Worm (Caenorhabditis elegans): ENCODE results near the gene aat-3.

Gene aat-3

DNA sequence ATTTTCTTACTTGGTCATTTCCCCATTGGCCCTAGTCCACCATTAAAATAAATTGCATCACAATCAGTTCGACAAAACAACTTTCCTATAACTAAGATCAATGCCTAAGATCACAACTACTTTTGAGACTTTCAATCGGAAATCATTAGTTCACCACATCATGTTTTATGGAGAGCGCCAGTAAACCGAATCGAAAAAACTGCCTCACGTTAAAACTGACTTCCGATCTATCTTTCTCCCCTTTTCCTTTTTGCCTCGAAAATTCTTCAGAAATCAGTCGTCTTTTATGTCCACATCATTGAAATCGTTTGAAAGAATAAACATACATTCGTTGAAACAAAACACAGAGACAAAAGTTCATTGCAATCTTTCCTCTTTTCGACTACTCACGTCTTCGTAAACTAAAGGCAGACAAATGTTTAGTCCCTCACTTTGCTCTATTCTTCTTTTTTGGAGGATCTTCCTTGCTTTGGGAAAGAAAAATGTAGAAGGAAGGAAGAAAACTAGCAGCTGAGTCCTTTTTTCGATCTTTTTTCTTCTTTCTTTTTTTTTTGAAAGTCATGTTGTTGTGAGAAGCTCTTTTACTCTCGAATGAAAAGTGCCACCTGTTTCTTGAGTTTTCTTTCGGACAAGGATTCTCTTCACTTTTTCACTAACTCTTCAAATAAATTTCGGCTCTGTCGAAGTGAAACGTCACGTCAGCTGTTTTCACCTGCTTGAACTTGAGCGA, 43.1 kb downstream of the aat-3 start:
- TF ChIP-seq lin-40 (tag; optimal IDR thresholded peaks at IDR 0.05) (peak; percentile 4), Y56A3A.18 (GFP tag; IDR thresholded peaks at IDR 0.05) (no peak)

DNA sequence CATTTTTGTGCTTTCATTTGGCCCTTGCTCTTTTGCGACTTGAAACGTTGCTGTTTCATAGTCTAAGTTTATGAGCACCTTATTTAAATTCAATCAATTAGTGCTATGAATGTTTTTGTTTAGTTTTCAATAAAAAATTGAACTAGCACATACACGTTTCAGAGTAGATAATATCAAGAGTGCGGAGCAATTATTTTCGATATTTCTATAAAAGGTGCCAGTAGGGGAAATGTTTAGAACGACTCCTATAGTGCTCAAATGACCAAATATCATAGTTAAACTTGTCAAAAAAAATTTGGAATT, 43.6 kb downstream of the aat-3 start:
- TF ChIP-seq hlh-26 (GFP tag; conservative IDR thresholded peaks at IDR 0.05) (no peak), ama-1 (optimal IDR thresholded peaks at IDR 0.05) (no peak), ama-1 (GFP tag; optimal IDR thresholded peaks at IDR 0.05) (no peak), hrde-1 (tag; optimal IDR thresholded peaks at IDR 0.05; ENCODE audit: borderline replicate concordance) (no peak), gei-17 (GFP tag; optimal IDR thresholded peaks at IDR 0.05) (no peak), lag-1 (GFP tag; IDR thresholded peaks at IDR 0.05) (no peak), rec-8 (tag; optimal IDR thresholded peaks at IDR 0.05) (no peak), Y67H2A.10 (GFP tag; conservative IDR thresholded peaks at IDR 0.05) (no peak), ceh-27 (GFP tag; optimal IDR thresholded peaks at IDR 0.05) (no peak), ztf-22 (GFP tag; optimal IDR thresholded peaks at IDR 0.05) (no peak), hmg-20 (GFP tag; IDR thresholded peaks at IDR 0.05) (no peak), snpc-4 (GFP tag; optimal IDR thresholded peaks at IDR 0.05) (no peak), snpc-4 (tag; optimal IDR thresholded peaks at IDR 0.05) (no peak), C17E4.6 (GFP tag; IDR thresholded peaks at IDR 0.05) (no peak), nfya-1 (tag; optimal IDR thresholded peaks at IDR 0.05; ENCODE audit: borderline replicate concordance, insufficient read depth) (no peak), lin-40 (tag; optimal IDR thresholded peaks at IDR 0.05) (no peak), aptf-2 (GFP tag; conservative IDR thresholded peaks at IDR 0.05) (no peak), F57C9.4 (tag; optimal IDR thresholded peaks at IDR 0.05) (no peak), akir-1 (GFP tag; optimal IDR thresholded peaks at IDR 0.05) (no peak), F52B5.7 (tag; optimal IDR thresholded peaks at IDR 0.05) (no peak), ekl-4 (GFP tag; IDR thresholded peaks at IDR 0.05) (no peak)

DNA sequence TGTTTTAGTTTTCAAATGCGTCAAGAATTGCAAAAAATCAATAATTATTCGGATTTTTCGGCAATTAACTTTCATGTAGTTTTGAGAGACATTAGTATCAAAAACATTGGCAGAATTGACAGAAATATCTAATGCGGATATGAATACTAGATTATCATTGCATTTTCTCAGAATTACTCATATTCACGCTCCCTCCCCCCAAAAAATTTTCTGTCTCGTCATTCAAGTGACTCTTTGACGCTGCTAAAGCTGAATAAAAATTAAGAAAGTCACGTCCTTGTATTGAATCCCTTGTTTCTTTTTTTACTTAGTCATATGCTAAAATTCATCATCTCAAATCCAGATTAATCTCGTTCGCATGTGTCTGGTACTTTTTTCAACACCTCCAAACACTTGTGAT, 44.5 kb downstream of the aat-3 start:
- TF ChIP-seq F37B4.10 (GFP tag; IDR thresholded peaks at IDR 0.05) (no peak), die-1 (tag; optimal IDR thresholded peaks at IDR 0.05) (no peak), fkh-3 (tag; optimal IDR thresholded peaks at IDR 0.05) (no peak), unc-130 (GFP tag; optimal IDR thresholded peaks at IDR 0.05) (no peak), egl-44 (GFP tag; IDR thresholded peaks at IDR 0.05) (no peak), lin-54 (GFP tag; optimal IDR thresholded peaks at IDR 0.05) (no peak), hmg-20 (GFP tag; IDR thresholded peaks at IDR 0.05) (no peak), F23B12.7 (tag; optimal IDR thresholded peaks at IDR 0.05; ENCODE audit: insufficient read depth) (no peak), mcd-1 (GFP tag; IDR thresholded peaks at IDR 0.05) (no peak), B0035.1 (tag; optimal IDR thresholded peaks at IDR 0.05) (no peak), snpc-1.3 (tag; optimal IDR thresholded peaks at IDR 0.05; ENCODE audit: insufficient read depth) (no peak), mxl-1 (tag; optimal IDR thresholded peaks at IDR 0.05) (no peak)

DNA sequence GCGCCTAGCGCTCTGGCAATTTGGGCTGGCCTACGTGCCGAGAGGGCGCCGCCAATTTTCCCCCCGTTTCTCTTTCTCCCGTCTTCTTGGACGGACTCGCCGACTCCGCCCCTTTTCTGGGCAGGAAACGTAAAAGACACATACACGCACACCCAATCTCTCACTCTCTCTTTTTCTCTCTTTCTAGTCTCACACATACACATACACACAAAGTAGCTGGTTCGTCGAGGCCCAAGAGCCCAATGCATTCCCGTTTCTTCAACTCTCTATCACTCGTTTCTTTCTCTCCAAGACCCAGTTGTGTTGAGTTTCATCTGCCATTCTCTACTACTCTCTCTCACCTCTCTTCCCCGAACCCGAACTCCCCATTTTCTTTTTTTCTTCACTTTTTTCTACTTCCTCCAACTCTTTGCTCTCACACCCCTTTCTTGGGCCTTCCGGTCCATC, 46.8 kb downstream of the aat-3 start:
- TF ChIP-seq chd-7 (tag; optimal IDR thresholded peaks at IDR 0.05) = peak; percentile 40
- no peak for TF ChIP-seq D2030.7 (GFP tag; IDR thresholded peaks at IDR 0.05)
- TF ChIP-seq F37B4.10 (GFP tag; IDR thresholded peaks at IDR 0.05) = 0 out of 2 replicates have a peak, but pooled peaks have one; percentile 63
- TF ChIP-seq zfh-2 (GFP tag; conservative IDR thresholded peaks at IDR 0.05) = peak; percentile 95
- TF ChIP-seq Y67H2A.10 (GFP tag; conservative IDR thresholded peaks at IDR 0.05) = no peak
- TF ChIP-seq egl-44 (GFP tag; IDR thresholded peaks at IDR 0.05) = no peak
- TF ChIP-seq athp-1 (tag; optimal IDR thresholded peaks at IDR 0.05) = no peak
- no peak for TF ChIP-seq ztf-28 (GFP tag; IDR thresholded peaks at IDR 0.05)
- no peak for TF ChIP-seq akir-1 (GFP tag; optimal IDR thresholded peaks at IDR 0.05)
- no peak for TF ChIP-seq B0261.1 (tag; optimal IDR thresholded peaks at IDR 0.05)
- no peak for TF ChIP-seq ets-4 (GFP tag; optimal IDR thresholded peaks at IDR 0.05)
- TF ChIP-seq Y53F4B.3 (GFP tag; IDR thresholded peaks at IDR 0.05) = no peak
- TF ChIP-seq rec-8 (tag; optimal IDR thresholded peaks at IDR 0.05) = no peak
- no peak for TF ChIP-seq pha-4 (tag; optimal IDR thresholded peaks at IDR 0.05)
- TF ChIP-seq snpc-1.1 (tag; optimal IDR thresholded peaks at IDR 0.05; ENCODE audit: insufficient read depth) = no peak
- TF ChIP-seq ekl-4 (GFP tag; IDR thresholded peaks at IDR 0.05) = no peak
- no peak for TF ChIP-seq bed-1 (GFP tag; IDR thresholded peaks at IDR 0.05)
